Worm (Caenorhabditis elegans) whole organism, L3 larva: Measurements from ENCODE around the gene C03H5.4.

Source experiments
- ceh-82 ChIP-seq: fragments of 150-350 bp; optimal IDR thresholded peaks from 2 replicates; lab custom pipeline; 2014; ENCODE audit warnings: missing biosample characterization, missing genetic modification characterization
- daf-12 ChIP-seq: fragments of 150-350 bp; optimal IDR thresholded peaks from 2 replicates; lab custom pipeline; 2014; ENCODE audit warnings: missing biosample characterization, missing genetic modification reagents, missing genetic modification characterization
- elt-3 ChIP-seq, 3 experiments: fragments of 150-350 bp in 1 of 3; sonication (generic microtip) in 2 of 3; optimal IDR thresholded peaks; 2 replicates in 2 of 3; 4 replicates in 1 of 3; lab custom pipeline; 2014 to 2017; ENCODE audit warnings: missing biosample characterization in 3 of 3, missing genetic modification characterization in 3 of 3
- hmg-11 ChIP-seq: sonication (generic microtip); optimal IDR thresholded peaks from 2 replicates; lab custom pipeline; 2016; ENCODE audit warnings: missing genetic modification characterization, missing compliant biosample characterization
- nhr-11 ChIP-seq: fragments of 150-350 bp; optimal IDR thresholded peaks from 2 replicates; lab custom pipeline; 2014; ENCODE audit warnings: missing biosample characterization, missing genetic modification characterization
- nhr-25 ChIP-seq: sonication (generic microtip); optimal IDR thresholded peaks from 2 replicates; lab custom pipeline; 2017; ENCODE audit warnings: missing biosample characterization, missing genetic modification characterization
- pha-4 ChIP-seq: fragments of 150-350 bp; optimal IDR thresholded peaks from 2 replicates; lab custom pipeline; 2014; ENCODE audit warnings: missing biosample characterization, missing genetic modification reagents, missing genetic modification characterization
- sea-2 ChIP-seq: fragments of 150-350 bp; sonication (generic microtip); optimal IDR thresholded peaks from 4 replicates; lab custom pipeline; 2014; ENCODE audit warnings: missing biosample characterization, missing genetic modification reagents, missing genetic modification characterization
- snpc-4 ChIP-seq: fragments of 150-350 bp; optimal IDR thresholded peaks from 2 replicates; lab custom pipeline; 2014; ENCODE audit warnings: missing biosample characterization, missing genetic modification characterization
- unc-39 ChIP-seq: sonication (generic microtip); optimal IDR thresholded peaks from 4 replicates; lab custom pipeline; 2017; ENCODE audit warnings: missing biosample characterization, missing genetic modification characterization

DNA sequence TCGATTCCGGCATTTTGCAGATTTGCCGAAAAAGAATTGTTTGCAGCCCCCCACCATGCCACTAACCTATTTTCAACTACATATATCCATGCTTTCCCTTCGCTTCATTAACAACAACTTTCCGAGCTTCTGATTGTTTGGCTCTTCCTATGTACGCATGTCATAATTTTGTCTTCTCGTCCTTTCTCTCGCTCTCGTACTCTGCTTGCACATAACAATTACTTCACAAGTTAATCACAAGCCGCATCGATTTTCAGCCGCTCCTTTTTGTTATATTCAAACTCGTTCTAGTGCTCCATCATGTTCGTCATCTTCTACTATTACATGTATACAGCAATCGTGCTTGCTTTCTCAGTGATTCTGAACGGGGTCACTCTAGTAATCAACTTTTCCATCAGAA is 3.3 kb downstream of the C03H5.4 start, which contains the start of gene C03H5.9:
- TF ChIP-seq hmg-11 (no peak), nhr-25 (no peak), snpc-4 (tag; lab: Kevin White, UChicago) (no peak), sea-2 (GFP tag; lab: Kevin White, UChicago) (no peak), nhr-11 (tag; lab: Kevin White, UChicago) (no peak), daf-12 (no peak), ceh-82 (tag; lab: Kevin White, UChicago) (no peak), pha-4 (tag; lab: Kevin White, UChicago) (no peak), unc-39 (tag; lab: Kevin White, UChicago) (no peak), elt-3 (tag; optimal IDR thresholded peaks at IDR 0.05; lab: Kevin White, UChicago) (no peak)
